Worm (Caenorhabditis elegans) whole organism, young adult: ENCODE data around the gene F09B9.4.

ENCODE experiments used
- B0336.3 ChIP-seq: fragments of 200-800 bp; sonication (Bioruptor generic); IDR thresholded peaks from 2 replicates; pipeline ENCODE4 v1.3.6; 2022; ENCODE audit warnings: missing genetic modification characterization, missing compliant biosample characterization
- C06A6.2 ChIP-seq: fragments of 200-800 bp; sonication (Bioruptor generic); conservative IDR thresholded peaks from 2 replicates; pipeline ENCODE4 v1.3.6; 2022; ENCODE audit warnings: missing genetic modification characterization, missing compliant biosample characterization
- D2030.7 ChIP-seq: fragments of 200-800 bp; sonication (Bioruptor generic); IDR thresholded peaks from 2 replicates; pipeline ENCODE4 v1.3.6; 2022; ENCODE audit warnings: missing genetic modification reagents, missing genetic modification characterization, missing compliant biosample characterization
- F23B12.7 ChIP-seq: sonication (generic microtip); optimal IDR thresholded peaks from 2 replicates; lab custom pipeline; 2017; ENCODE audit warnings: missing genetic modification characterization, mild to moderate bottlenecking, missing compliant biosample characterization, antibody characterized with exemption, moderate library complexity; ENCODE audit not compliant: insufficient read depth
- F37B4.10 ChIP-seq: fragments of 200-800 bp; sonication (Bioruptor generic); IDR thresholded peaks from 2 replicates; pipeline ENCODE4 v1.3.6; 2022; ENCODE audit warnings: missing genetic modification characterization, missing compliant biosample characterization
- F39B2.1 ChIP-seq: fragments of 200-800 bp; sonication (Bioruptor generic); IDR thresholded peaks from 2 replicates; pipeline ENCODE4 v1.3.6; 2022; ENCODE audit warnings: missing genetic modification reagents, missing genetic modification characterization, missing compliant biosample characterization
- F52B5.7 ChIP-seq: sonication (generic microtip); optimal IDR thresholded peaks from 2 replicates; lab custom pipeline; 2016; ENCODE audit warnings: mild to moderate bottlenecking, missing genetic modification characterization, missing compliant biosample characterization
- F57A8.1 ChIP-seq: fragments of 200-800 bp; sonication (Bioruptor generic); optimal IDR thresholded peaks from 2 replicates; lab custom pipeline; 2018; ENCODE audit warnings: mild to moderate bottlenecking, missing genetic modification characterization, moderate library complexity, missing compliant biosample characterization
- K12H6.12 ChIP-seq: fragments of 200-800 bp; sonication (Bioruptor generic); optimal IDR thresholded peaks from 2 replicates; lab custom pipeline; 2018; ENCODE audit warnings: mild to moderate bottlenecking, missing genetic modification characterization, missing compliant biosample characterization
- T07F8.4 ChIP-seq: sonication (generic microtip); optimal IDR thresholded peaks from 2 replicates; lab custom pipeline; 2016; ENCODE audit warnings: mild to moderate bottlenecking, missing genetic modification characterization, moderate library complexity, missing compliant biosample characterization
- T26A5.8 ChIP-seq: sonication (generic microtip); optimal IDR thresholded peaks from 2 replicates; lab custom pipeline; 2016; ENCODE audit warnings: missing genetic modification characterization, missing compliant biosample characterization
- Y53G8AR.9 ChIP-seq: fragments of 200-800 bp; sonication (Bioruptor generic); conservative IDR thresholded peaks from 2 replicates; pipeline ENCODE4 v1.3.6; 2022; ENCODE audit warnings: missing genetic modification reagents, missing genetic modification characterization, missing compliant biosample characterization
- Y67H2A.10 ChIP-seq: fragments of 200-800 bp; sonication (Bioruptor generic); conservative IDR thresholded peaks from 2 replicates; pipeline ENCODE4 v1.3.6; 2022; ENCODE audit warnings: missing genetic modification reagents, missing genetic modification characterization, missing compliant biosample characterization
- akir-1 ChIP-seq: fragments of 200-800 bp; sonication (Bioruptor generic); optimal IDR thresholded peaks from 2 replicates; lab custom pipeline; 2018; ENCODE audit warnings: mild to moderate bottlenecking, missing genetic modification characterization, moderate library complexity, missing compliant biosample characterization
- ama-1 ChIP-seq, 3 experiments: fragments of 150-350 bp in 1 of 3; sonication (generic microtip) in 2 of 3; optimal IDR thresholded peaks; 2 replicates each; lab custom pipeline; 2014 to 2018; ENCODE audit warnings: missing biosample characterization in 2 of 3, missing genetic modification characterization in 2 of 3, missing genetic modification reagents in 2 of 3
- atf-7 ChIP-seq: sonication (generic microtip); optimal IDR thresholded peaks from 2 replicates; lab custom pipeline; 2017; ENCODE audit warnings: mild to moderate bottlenecking, missing genetic modification characterization, missing compliant biosample characterization
- athp-1 ChIP-seq: sonication (generic microtip); optimal IDR thresholded peaks from 2 replicates; lab custom pipeline; 2017; ENCODE audit warnings: mild to moderate bottlenecking, missing genetic modification characterization, missing compliant biosample characterization
- attf-6 ChIP-seq: fragments of 200-800 bp; sonication (Bioruptor generic); IDR thresholded peaks from 2 replicates; pipeline ENCODE4 v1.3.6; 2022; ENCODE audit warnings: missing genetic modification reagents, missing genetic modification characterization, missing compliant biosample characterization
- cebp-1 ChIP-seq, 2 experiments: fragments of 200-800 bp in 1 of 2; sonication (Bioruptor generic) in 1 of 2; sonication (generic microtip) in 1 of 2; IDR thresholded peaks in 1 of 2; optimal IDR thresholded peaks in 1 of 2; 2 replicates each; pipeline versions ENCODE4 v1.3.6 to Lab custom; 2017 to 2022; ENCODE audit warnings: missing compliant biosample characterization in 2 of 2, missing genetic modification characterization in 2 of 2, mild to moderate bottlenecking in 1 of 2, missing genetic modification reagents in 1 of 2, moderate library complexity in 1 of 2
- cebp-2 ChIP-seq: fragments of 200-800 bp; sonication (Bioruptor generic); IDR thresholded peaks from 2 replicates; pipeline ENCODE4 v1.3.6; 2022; ENCODE audit warnings: missing genetic modification characterization, missing compliant biosample characterization
- ceh-58 ChIP-seq: fragments of 200-800 bp; sonication (Bioruptor generic); IDR thresholded peaks from 2 replicates; pipeline ENCODE4 v1.3.6; 2022; ENCODE audit warnings: missing genetic modification characterization, missing compliant biosample characterization
- ceh-79 ChIP-seq: sonication (generic microtip); optimal IDR thresholded peaks from 2 replicates; lab custom pipeline; 2017; ENCODE audit warnings: mild to moderate bottlenecking, missing genetic modification characterization, missing compliant biosample characterization
- chd-7 ChIP-seq: sonication (generic microtip); optimal IDR thresholded peaks from 2 replicates; lab custom pipeline; 2016; ENCODE audit warnings: mild to moderate bottlenecking, missing genetic modification characterization, moderate library complexity, missing compliant biosample characterization
- dpff-1 ChIP-seq: sonication (generic microtip); optimal IDR thresholded peaks from 2 replicates; lab custom pipeline; 2017; ENCODE audit warnings: mild to moderate bottlenecking, missing genetic modification characterization, missing compliant biosample characterization
- egl-44 ChIP-seq: fragments of 200-800 bp; sonication (Bioruptor generic); IDR thresholded peaks from 2 replicates; pipeline ENCODE4 v1.3.6; 2022; ENCODE audit warnings: missing genetic modification reagents, missing genetic modification characterization, missing compliant biosample characterization
- ets-4 ChIP-seq: fragments of 200-800 bp; sonication (Bioruptor generic); optimal IDR thresholded peaks from 2 replicates; lab custom pipeline; 2018; ENCODE audit warnings: mild to moderate bottlenecking, missing genetic modification characterization, missing compliant biosample characterization
- him-1 ChIP-seq: sonication (generic microtip); optimal IDR thresholded peaks from 2 replicates; lab custom pipeline; 2016; ENCODE audit warnings: missing genotype, missing genetic modification reagents, missing genetic modification characterization, missing compliant biosample characterization
- let-526 ChIP-seq: fragments of 200-800 bp; sonication (Bioruptor generic); IDR thresholded peaks from 2 replicates; pipeline ENCODE4 v1.3.6; 2022; ENCODE audit warnings: missing genetic modification reagents, missing genetic modification characterization, missing compliant biosample characterization
- lin-35 ChIP-seq, 3 experiments: fragments of 150-350 bp in 2 of 3; sonication (generic microtip) in 1 of 3; optimal IDR thresholded peaks; 2 replicates each; lab custom pipeline; 2014 to 2018; ENCODE audit warnings: missing biosample characterization in 3 of 3, missing genetic modification characterization in 3 of 3, missing genetic modification reagents in 3 of 3
- lsl-1 ChIP-seq: fragments of 200-800 bp; sonication (Bioruptor generic); optimal IDR thresholded peaks from 2 replicates; lab custom pipeline; 2018; ENCODE audit warnings: mild to moderate bottlenecking, missing genetic modification characterization, moderate library complexity, missing compliant biosample characterization
- madf-3 ChIP-seq: fragments of 200-800 bp; sonication (Bioruptor generic); IDR thresholded peaks from 2 replicates; pipeline ENCODE4 v1.3.6; 2022; ENCODE audit warnings: missing genetic modification reagents, missing genetic modification characterization, missing compliant biosample characterization
- madf-6 ChIP-seq: fragments of 200-800 bp; sonication (Bioruptor generic); IDR thresholded peaks from 2 replicates; pipeline ENCODE4 v1.3.6; 2022; ENCODE audit warnings: missing genetic modification reagents, missing genetic modification characterization, missing compliant biosample characterization
- nfya-1 ChIP-seq: sonication (generic microtip); optimal IDR thresholded peaks from 2 replicates; lab custom pipeline; 2017; ENCODE audit warnings: antibody characterized with exemption, missing compliant biosample characterization, missing genetic modification characterization, borderline replicate concordance; ENCODE audit not compliant: insufficient read depth
- nfya-2 ChIP-seq: fragments of 200-800 bp; sonication (Bioruptor generic); IDR thresholded peaks from 2 replicates; pipeline ENCODE4 v1.3.6; 2022; ENCODE audit warnings: missing genetic modification reagents, missing genetic modification characterization, missing compliant biosample characterization
- nhr-179 ChIP-seq: sonication (generic microtip); optimal IDR thresholded peaks from 2 replicates; lab custom pipeline; 2016; ENCODE audit warnings: mild to moderate bottlenecking, missing genetic modification characterization, missing compliant biosample characterization
- nhr-27 ChIP-seq: fragments of 200-800 bp; sonication (Bioruptor generic); optimal IDR thresholded peaks from 2 replicates; lab custom pipeline; 2018; ENCODE audit warnings: mild to moderate bottlenecking, missing genetic modification characterization, moderate library complexity, missing compliant biosample characterization
- rec-8 ChIP-seq, 2 experiments: sonication (generic microtip); optimal IDR thresholded peaks; 2 replicates each; lab custom pipeline; 2016; ENCODE audit warnings: mild to moderate bottlenecking in 2 of 2, missing genetic modification characterization in 2 of 2, missing genetic modification reagents in 2 of 2, missing genotype in 2 of 2, missing biosample characterization in 1 of 2, missing compliant biosample characterization in 1 of 2, moderate library complexity in 1 of 2
- sdz-38 ChIP-seq: sonication (generic microtip); optimal IDR thresholded peaks from 2 replicates; lab custom pipeline; 2016; ENCODE audit warnings: missing genotype, missing genetic modification characterization, missing compliant biosample characterization
- snpc-1.1 ChIP-seq: sonication (generic microtip); optimal IDR thresholded peaks from 2 replicates; lab custom pipeline; 2017; ENCODE audit warnings: missing genetic modification characterization, mild to moderate bottlenecking, missing compliant biosample characterization, antibody characterized with exemption, moderate library complexity, missing genotype, missing genetic modification reagents; ENCODE audit not compliant: insufficient read depth
- snpc-1.3 ChIP-seq: sonication (generic microtip); optimal IDR thresholded peaks from 2 replicates; lab custom pipeline; 2017; ENCODE audit warnings: missing genetic modification characterization, mild to moderate bottlenecking, missing compliant biosample characterization, antibody characterized with exemption, moderate library complexity, missing genotype, missing genetic modification reagents; ENCODE audit not compliant: insufficient read depth
- somi-1 ChIP-seq: fragments of 200-800 bp; sonication (Bioruptor generic); optimal IDR thresholded peaks from 2 replicates; lab custom pipeline; 2018; ENCODE audit warnings: mild to moderate bottlenecking, missing genetic modification characterization, missing compliant biosample characterization
- tbp1 ChIP-seq: fragments of 200-800 bp; sonication (Bioruptor generic); optimal IDR thresholded peaks from 2 replicates; lab custom pipeline; 2018; ENCODE audit warnings: mild to moderate bottlenecking, missing genetic modification characterization, missing compliant biosample characterization
- unc-130 ChIP-seq: sonication (generic microtip); optimal IDR thresholded peaks from 2 replicates; lab custom pipeline; 2016; ENCODE audit warnings: missing genetic modification reagents, missing genetic modification characterization, missing compliant biosample characterization
- unc-62 ChIP-seq: fragments of 150-350 bp; optimal IDR thresholded peaks from 2 replicates; lab custom pipeline; 2014; ENCODE audit warnings: missing biosample characterization, missing genetic modification reagents, missing genetic modification characterization
- zfh-2 ChIP-seq: fragments of 200-800 bp; sonication (Bioruptor generic); conservative IDR thresholded peaks from 2 replicates; pipeline ENCODE4 v1.3.6; 2022; ENCODE audit warnings: missing genetic modification reagents, missing genetic modification characterization, missing compliant biosample characterization
- ztf-6 ChIP-seq: fragments of 200-800 bp; sonication (Bioruptor generic); IDR thresholded peaks from 2 replicates; pipeline ENCODE4 v1.3.6; 2022; ENCODE audit warnings: missing genetic modification reagents, missing genetic modification characterization, missing compliant biosample characterization

F09B9.4 gene

ce11 chrX:10145011-10145410 lies 15.4 kb upstream of the F09B9.4 start (continued):
- TF ChIP-seq let-526 (GFP tag; lab: Robert Waterston, UW) (no peak), dpff-1 (no peak), F37B4.10 (GFP tag; lab: Robert Waterston, UW) (no peak), lsl-1 (no peak), F23B12.7 (tag; lab: Kevin White, UChicago) (peak; percentile 1), somi-1 (peak; percentile 38), nhr-27 (tag; lab: Kevin White, UChicago) (no peak), nhr-179 (peak; percentile 70), K12H6.12 (tag; lab: Kevin White, UChicago) (peak; percentile 67), zfh-2 (GFP tag; lab: Robert Waterston, UW) (peak; percentile 42; the same call in 1 of the 2 replicates), Y53G8AR.9 (GFP tag; lab: Robert Waterston, UW) (no peak), egl-44 (GFP tag; lab: Robert Waterston, UW) (peak; percentile 33; the same call in 1 of the 2 replicates), sdz-38 (tag; lab: Kevin White, UChicago) (no peak), cebp-2 (GFP tag; lab: Robert Waterston, UW) (0 out of 2 replicates have a peak, but pooled peaks have one; percentile 73), F39B2.1 (GFP tag; lab: Robert Waterston, UW) (no peak), akir-1 (GFP tag; lab: Kevin White, UChicago) (no peak), him-1 (tag; lab: Kevin White, UChicago) (peak; percentile 89), unc-62 (no peak), T26A5.8 (tag; lab: Kevin White, UChicago) (peak; percentile 53), lin-35 (GFP tag; optimal IDR thresholded peaks at IDR 0.05; lab: Kevin White, UChicago) (peak in 1 of 3 experiments; percentile 4), chd-7 (tag; lab: Kevin White, UChicago) (peak; percentile 84), Y67H2A.10 (GFP tag; lab: Robert Waterston, UW) (no peak), F52B5.7 (tag; lab: Kevin White, UChicago) (peak; percentile 63), attf-6 (0 out of 2 replicates have a peak, but pooled peaks have one; percentile 31), tbp1 (GFP tag; lab: Kevin White, UChicago) (peak; percentile 95), ceh-79 (no peak), unc-130 (GFP tag; lab: Kevin White, UChicago) (peak; percentile 47), madf-3 (peak; percentile 76; the same call in 1 of the 2 replicates), athp-1 (tag; lab: Kevin White, UChicago) (peak; percentile 59), snpc-1.3 (peak; percentile 73), ama-1 (optimal IDR thresholded peaks at IDR 0.05; lab: Kevin White, UChicago) (no peak), ama-1 (GFP tag; optimal IDR thresholded peaks at IDR 0.05; lab: Kevin White, UChicago) (peak; percentile 62 to 75), rec-8 (tag; optimal IDR thresholded peaks at IDR 0.05; lab: Kevin White, UChicago) (peak; percentile 68 to 88), snpc-1.1 (no peak), T07F8.4 (tag; lab: Kevin White, UChicago) (peak; percentile 65), madf-6 (GFP tag; lab: Robert Waterston, UW) (no peak; the same call in 1 of the 2 replicates), C06A6.2 (0 out of 2 replicates have a peak, but pooled peaks have one; percentile 29), atf-7 (tag; lab: Kevin White, UChicago) (peak; percentile 35), F57A8.1 (GFP tag; lab: Kevin White, UChicago) (peak; percentile 19), nfya-1 (no peak), cebp-1 (GFP tag; IDR thresholded peaks at IDR 0.05; lab: Robert Waterston, UW) (no peak), cebp-1 (tag; optimal IDR thresholded peaks at IDR 0.05; lab: Kevin White, UChicago) (peak; percentile 74), ets-4 (GFP tag; lab: Kevin White, UChicago) (no peak), D2030.7 (peak; percentile 81), B0336.3 (peak; percentile 73), nfya-2 (no peak), ztf-6 (peak; percentile 52; the same call in 1 of the 2 replicates), ceh-58 (GFP tag; lab: Robert Waterston, UW) (0 out of 2 replicates have a peak, but pooled peaks have one; percentile 59)
